Worm (Caenorhabditis elegans): Measurements from ENCODE around the gene F07B10.7.

The F07B10.7 gene

ce11 chrV:11220936-11221335 lies 39.6 kb downstream of the F07B10.7 start, which contains the start of gene T19B10.2:
Gene T19B10.2 (plus strand): TSS chrV:11221302.
- no peak for TF ChIP-seq hlh-8 (tag; optimal IDR thresholded peaks at IDR 0.05)
- no peak for TF ChIP-seq sox-2 (GFP tag; IDR thresholded peaks at IDR 0.05)

- no peak for TF ChIP-seq ttx-3 (tag; optimal IDR thresholded peaks at IDR 0.05)
- TF ChIP-seq elt-2 (tag; optimal IDR thresholded peaks at IDR 0.05): peak; percentile 24
Measured at ce11 chrV:11220415-11220814, 40.1 kb downstream of the F07B10.7 start.

ce11 chrV:11217394-11217793 lies 43.1 kb downstream of the F07B10.7 start, which contains the start of gene cyp-29A2:
Gene cyp-29A2 (plus strand): TSS chrV:11217583.
- no peak for TF ChIP-seq mec-3 (tag; optimal IDR thresholded peaks at IDR 0.05; ENCODE audit: borderline replicate concordance)
- TF ChIP-seq ets-4 (tag; optimal IDR thresholded peaks at IDR 0.05): no peak
- no peak for TF ChIP-seq elt-2 (tag; optimal IDR thresholded peaks at IDR 0.05)
- no peak for TF ChIP-seq ceh-18 (tag; optimal IDR thresholded peaks at IDR 0.05)
- TF ChIP-seq pax-1 (tag; optimal IDR thresholded peaks at IDR 0.05): no peak
- no peak for TF ChIP-seq ttx-3 (tag; optimal IDR thresholded peaks at IDR 0.05)
- TF ChIP-seq lin-11 (tag; optimal IDR thresholded peaks at IDR 0.05): no peak
- no peak for TF ChIP-seq sox-2 (GFP tag; IDR thresholded peaks at IDR 0.05)
- no peak for TF ChIP-seq ceh-9 (tag; optimal IDR thresholded peaks at IDR 0.05)
- no peak for TF ChIP-seq elt-4 (tag; optimal IDR thresholded peaks at IDR 0.05)
- TF ChIP-seq rnt-1 (tag; optimal IDR thresholded peaks at IDR 0.05): no peak
- no peak for TF ChIP-seq che-1 (tag; optimal IDR thresholded peaks at IDR 0.05)
- no peak for TF ChIP-seq ref-2 (tag; optimal IDR thresholded peaks at IDR 0.05)
- TF ChIP-seq ceh-6 (GFP tag; optimal IDR thresholded peaks at IDR 0.05): no peak
- no peak for TF ChIP-seq T23F11.4 (GFP tag; optimal IDR thresholded peaks at IDR 0.05)
- TF ChIP-seq npax-4 (tag; optimal IDR thresholded peaks at IDR 0.05): no peak

- TF ChIP-seq pros-1 (tag; optimal IDR thresholded peaks at IDR 0.05): no peak
- no peak for TF ChIP-seq dmd-4 (tag; optimal IDR thresholded peaks at IDR 0.05; ENCODE audit: borderline replicate concordance)
- no peak for TF ChIP-seq lim-6 (tag; optimal IDR thresholded peaks at IDR 0.05)
- no peak for TF ChIP-seq unc-55 (GFP tag; optimal IDR thresholded peaks at IDR 0.05)
- no peak for TF ChIP-seq ceh-31 (tag; optimal IDR thresholded peaks at IDR 0.05)
- no peak for TF ChIP-seq T23F11.4 (GFP tag; optimal IDR thresholded peaks at IDR 0.05)
- TF ChIP-seq elt-2 (tag; optimal IDR thresholded peaks at IDR 0.05): no peak
- no peak for TF ChIP-seq tbx-2 (tag; optimal IDR thresholded peaks at IDR 0.05)
- no peak for TF ChIP-seq sdc-2 (tag; optimal IDR thresholded peaks at IDR 0.05)
- no peak for TF ChIP-seq lin-11 (tag; optimal IDR thresholded peaks at IDR 0.05)
- TF ChIP-seq syd-9 (tag; optimal IDR thresholded peaks at IDR 0.05): no peak
- TF ChIP-seq C38D4.7 (GFP tag; optimal IDR thresholded peaks at IDR 0.05): no peak
- TF ChIP-seq K02D7.2 (tag; optimal IDR thresholded peaks at IDR 0.05): no peak
- TF ChIP-seq hlh-13 (GFP tag; optimal IDR thresholded peaks at IDR 0.05): no peak
- TF ChIP-seq ama-1 (optimal IDR thresholded peaks at IDR 0.05): no peak
- no peak for TF ChIP-seq hlh-30 (tag; optimal IDR thresholded peaks at IDR 0.05; ENCODE audit: insufficient read depth)
Measured at ce11 chrV:11216137-11216536, 44.4 kb downstream of the F07B10.7 start.

ce11 chrV:11214569-11214968 lies 46.0 kb downstream of the F07B10.7 start:
- TF ChIP-seq hlh-30 (tag; optimal IDR thresholded peaks at IDR 0.05; ENCODE audit: insufficient read depth) (no peak), dve-1 (tag; optimal IDR thresholded peaks at IDR 0.05) (no peak), ttx-3 (tag; optimal IDR thresholded peaks at IDR 0.05) (no peak), dmd-4 (tag; optimal IDR thresholded peaks at IDR 0.05; ENCODE audit: borderline replicate concordance) (no peak), ztf-16 (tag; optimal IDR thresholded peaks at IDR 0.05) (no peak), nfya-1 (tag; optimal IDR thresholded peaks at IDR 0.05) (no peak), hlh-8 (tag; optimal IDR thresholded peaks at IDR 0.05) (no peak), unc-3 (GFP tag; conservative IDR thresholded peaks at IDR 0.05) (no peak), unc-3 (tag; optimal IDR thresholded peaks at IDR 0.05) (no peak), unc-55 (GFP tag; optimal IDR thresholded peaks at IDR 0.05) (no peak), mec-3 (tag; optimal IDR thresholded peaks at IDR 0.05; ENCODE audit: borderline replicate concordance) (no peak), pax-1 (tag; optimal IDR thresholded peaks at IDR 0.05) (no peak), elt-2 (tag; optimal IDR thresholded peaks at IDR 0.05) (no peak), lim-6 (tag; optimal IDR thresholded peaks at IDR 0.05) (no peak)

Data from whole organism, late embryonic.